Fruit fly (Drosophila melanogaster): Measurements from ENCODE around the gene CG43354.

DNA sequence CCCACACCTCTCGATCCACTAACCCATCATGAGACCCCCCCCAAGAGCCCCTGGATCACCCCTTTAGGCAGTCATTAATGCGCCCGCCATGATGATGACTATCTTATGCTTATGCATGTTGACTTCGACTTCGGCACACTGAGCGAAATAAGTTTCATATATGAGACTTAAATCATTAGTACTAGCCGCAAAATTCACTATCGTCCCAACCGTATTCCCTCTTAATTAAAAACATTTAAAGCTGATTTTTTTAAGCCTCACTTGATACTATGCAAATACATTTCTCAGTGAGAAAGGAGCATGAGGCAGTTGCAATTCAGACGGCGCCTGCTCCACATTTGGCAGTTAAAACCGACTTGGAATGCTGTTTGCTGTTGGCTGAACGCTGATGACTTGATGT is 31.7 kb upstream of the CG43354 start:
- no peak for TF ChIP-seq CG8478 (optimal IDR thresholded peaks at IDR 0.05)
- no peak for TF ChIP-seq CTCF (optimal IDR thresholded peaks at IDR 0.05)
